Worm (Caenorhabditis elegans) whole organism, L2 larva: Measurements from ENCODE around the gene mec-15.

Experiments used
- F13H6.1 ChIP-seq: sonication (generic microtip); optimal IDR thresholded peaks from 2 replicates; lab custom pipeline; 2016; ENCODE audit warnings: missing genetic modification characterization, missing compliant biosample characterization
- aly-2 ChIP-seq: fragments of 150-350 bp; optimal IDR thresholded peaks from 2 replicates; lab custom pipeline; 2014; ENCODE audit warnings: missing biosample characterization, missing genetic modification characterization
- egl-27 ChIP-seq: sonication (generic microtip); optimal IDR thresholded peaks from 3 replicates; lab custom pipeline; 2017; ENCODE audit warnings: missing biosample characterization, missing genetic modification reagents, missing genetic modification characterization
- elt-3 ChIP-seq: sonication (generic microtip); optimal IDR thresholded peaks from 2 replicates; lab custom pipeline; 2017; ENCODE audit warnings: missing biosample characterization, missing genetic modification characterization
- nhr-11 ChIP-seq: fragments of 150-350 bp; optimal IDR thresholded peaks from 2 replicates; lab custom pipeline; 2014; ENCODE audit warnings: missing biosample characterization, missing genetic modification characterization
- sem-4 ChIP-seq: fragments of 150-350 bp; optimal IDR thresholded peaks from 2 replicates; lab custom pipeline; 2014; ENCODE audit warnings: missing biosample characterization, missing genetic modification reagents, missing genetic modification characterization
- snpc-4 ChIP-seq: fragments of 150-350 bp; optimal IDR thresholded peaks from 2 replicates; lab custom pipeline; 2014; ENCODE audit warnings: missing biosample characterization, missing genetic modification characterization
- ztf-4 ChIP-seq: fragments of 150-350 bp; optimal IDR thresholded peaks from 2 replicates; lab custom pipeline; 2014; ENCODE audit warnings: missing biosample characterization, missing genetic modification characterization

ce11 chrII:10250966-10251365, 11.5 kb upstream of the mec-15 start, which contains the start of gene F54B3.1:
- no peak for TF ChIP-seq aly-2 (tag; lab: Kevin White, UChicago)
- no peak for TF ChIP-seq egl-27 (tag; lab: Kevin White, UChicago)
- TF ChIP-seq nhr-11 = no peak
- no peak for TF ChIP-seq ztf-4 (tag; lab: Kevin White, UChicago)
- no peak for TF ChIP-seq snpc-4 (tag; lab: Kevin White, UChicago)
- no peak for TF ChIP-seq sem-4 (tag; lab: Kevin White, UChicago)
- no peak for TF ChIP-seq F13H6.1 (tag; lab: Kevin White, UChicago)
- no peak for TF ChIP-seq elt-3 (tag; lab: Kevin White, UChicago)
